Worm (Caenorhabditis elegans) whole organism, L3 larva: ENCODE measurements around the gene gcy-18.
"Not testable (repeated sequence)": the region's sequence is repeated elsewhere in the genome, so short reads cannot be mapped to it uniquely, and the experiment has no call there.

Source experiments
- R02D3.7 ChIP-seq: fragments of 150-350 bp; optimal IDR thresholded peaks from 2 replicates; lab custom pipeline; 2014; ENCODE audit warnings: missing biosample characterization, missing genetic modification characterization
- ZK546.5 ChIP-seq: sonication (generic microtip); optimal IDR thresholded peaks from 2 replicates; lab custom pipeline; 2017; ENCODE audit warnings: missing biosample characterization, missing genetic modification characterization
- aly-2 ChIP-seq: fragments of 150-350 bp; optimal IDR thresholded peaks from 2 replicates; lab custom pipeline; 2014; ENCODE audit warnings: missing biosample characterization, missing genetic modification characterization
- ama-1 ChIP-seq: fragments of 150-350 bp; optimal IDR thresholded peaks from 2 replicates; lab custom pipeline; 2018
- ceh-28 ChIP-seq: fragments of 150-350 bp; optimal IDR thresholded peaks from 2 replicates; lab custom pipeline; 2014; ENCODE audit warnings: missing biosample characterization, missing genetic modification reagents, missing genetic modification characterization
- ceh-82 ChIP-seq: fragments of 150-350 bp; optimal IDR thresholded peaks from 2 replicates; lab custom pipeline; 2014; ENCODE audit warnings: missing biosample characterization, missing genetic modification characterization
- egl-27 ChIP-seq: sonication (generic microtip); optimal IDR thresholded peaks from 4 replicates; lab custom pipeline; 2017; ENCODE audit warnings: missing biosample characterization, missing genetic modification reagents, missing genetic modification characterization
- elt-1 ChIP-seq: fragments of 150-350 bp; optimal IDR thresholded peaks from 2 replicates; lab custom pipeline; 2014; ENCODE audit warnings: missing biosample characterization, missing genetic modification characterization
- elt-2 ChIP-seq: sonication (generic microtip); optimal IDR thresholded peaks from 2 replicates; lab custom pipeline; 2016; ENCODE audit warnings: missing genetic modification reagents, mild to moderate bottlenecking, missing genetic modification characterization, missing compliant biosample characterization
- eor-1 ChIP-seq, 2 experiments: fragments of 150-350 bp; optimal IDR thresholded peaks; 2 replicates each; lab custom pipeline; 2014 to 2018; ENCODE audit warnings: missing biosample characterization in 2 of 2, missing genetic modification characterization in 2 of 2
- fkh-2 ChIP-seq: fragments of 150-350 bp; optimal IDR thresholded peaks from 2 replicates; lab custom pipeline; 2014; ENCODE audit warnings: missing biosample characterization, missing genetic modification reagents, missing genetic modification characterization
- jun-1 ChIP-seq: fragments of 150-350 bp; optimal IDR thresholded peaks from 2 replicates; lab custom pipeline; 2014; ENCODE audit warnings: missing biosample characterization, missing genetic modification reagents, missing genetic modification characterization
- lsy-12 ChIP-seq: sonication (generic microtip); optimal IDR thresholded peaks from 2 replicates; lab custom pipeline; 2016; ENCODE audit warnings: mild to moderate bottlenecking, missing genetic modification characterization, missing compliant biosample characterization
- nfya-1 ChIP-seq: sonication (generic microtip); optimal IDR thresholded peaks from 2 replicates; lab custom pipeline; 2017; ENCODE audit warnings: missing genetic modification characterization, mild to moderate bottlenecking, missing compliant biosample characterization, antibody characterized with exemption, moderate library complexity; ENCODE audit not compliant: insufficient read depth
- nhr-11 ChIP-seq: fragments of 150-350 bp; optimal IDR thresholded peaks from 2 replicates; lab custom pipeline; 2014; ENCODE audit warnings: missing biosample characterization, missing genetic modification characterization
- nhr-12 ChIP-seq: fragments of 150-350 bp; optimal IDR thresholded peaks from 2 replicates; lab custom pipeline; 2014; ENCODE audit warnings: missing biosample characterization, missing genetic modification characterization
- nhr-25 ChIP-seq: sonication (generic microtip); optimal IDR thresholded peaks from 2 replicates; lab custom pipeline; 2017; ENCODE audit warnings: missing biosample characterization, missing genetic modification characterization
- nhr-67 ChIP-seq: fragments of 150-350 bp; optimal IDR thresholded peaks from 2 replicates; lab custom pipeline; 2014; ENCODE audit warnings: missing biosample characterization, missing genetic modification characterization
- nhr-76 ChIP-seq: fragments of 150-350 bp; sonication (generic microtip); optimal IDR thresholded peaks from 5 replicates; lab custom pipeline; 2014; ENCODE audit warnings: missing biosample characterization, missing genetic modification characterization
- nhr-77 ChIP-seq: fragments of 150-350 bp; optimal IDR thresholded peaks from 2 replicates; lab custom pipeline; 2014; ENCODE audit warnings: missing biosample characterization, missing genetic modification characterization
- pha-4 ChIP-seq: fragments of 150-350 bp; optimal IDR thresholded peaks from 2 replicates; lab custom pipeline; 2014; ENCODE audit warnings: missing biosample characterization, missing genetic modification reagents, missing genetic modification characterization
- pqm-1 ChIP-seq: fragments of 150-350 bp; optimal IDR thresholded peaks from 2 replicates; lab custom pipeline; 2017; ENCODE audit warnings: missing biosample characterization, missing genetic modification characterization, inconsistent platforms
- sea-2 ChIP-seq: fragments of 150-350 bp; sonication (generic microtip); optimal IDR thresholded peaks from 4 replicates; lab custom pipeline; 2014; ENCODE audit warnings: missing biosample characterization, missing genetic modification reagents, missing genetic modification characterization
- snpc-4 ChIP-seq: fragments of 150-350 bp; optimal IDR thresholded peaks from 2 replicates; lab custom pipeline; 2014; ENCODE audit warnings: missing biosample characterization, missing genetic modification characterization
- tbx-2 ChIP-seq: sonication (generic microtip); optimal IDR thresholded peaks from 2 replicates; lab custom pipeline; 2016; ENCODE audit warnings: mild to moderate bottlenecking, missing genetic modification characterization, missing compliant biosample characterization
- ztf-11 ChIP-seq: fragments of 150-350 bp; optimal IDR thresholded peaks from 2 replicates; lab custom pipeline; 2014; ENCODE audit warnings: missing biosample characterization, missing genetic modification characterization
- ztf-4 ChIP-seq: fragments of 150-350 bp; optimal IDR thresholded peaks from 2 replicates; lab custom pipeline; 2014; ENCODE audit warnings: missing biosample characterization, missing genetic modification characterization

gcy-18 gene

DNA sequence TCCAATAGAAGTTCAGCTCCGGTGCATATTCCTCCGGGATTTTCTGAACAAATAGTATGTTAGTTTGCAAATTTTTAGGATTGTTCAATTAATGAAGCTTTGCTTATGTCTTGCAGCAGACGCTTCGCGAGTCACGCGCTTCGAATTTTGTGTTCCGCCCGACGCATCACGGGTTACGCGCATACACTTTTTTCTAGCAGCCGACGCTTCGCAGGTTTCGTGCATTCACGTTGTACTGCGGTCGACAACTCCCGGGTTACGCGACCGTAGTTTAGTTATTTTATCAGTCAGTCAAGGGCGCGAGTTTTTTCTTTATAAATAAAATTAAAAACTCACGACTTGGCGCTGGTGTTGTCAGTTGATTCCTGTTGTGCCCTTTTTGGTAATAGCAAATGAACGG, 9.9 kb downstream of the gcy-18 start:
- no peak for TF ChIP-seq pha-4 (tag; lab: Kevin White, UChicago)
- TF ChIP-seq ama-1 (lab: Kevin White, UChicago), result no peak
- TF ChIP-seq ceh-28 (tag; lab: Kevin White, UChicago), result no peak
- TF ChIP-seq egl-27 (tag; lab: Kevin White, UChicago), result no peak
- peak; percentile 19 for TF ChIP-seq elt-2 (tag; lab: Kevin White, UChicago)
- no peak for TF ChIP-seq fkh-2 (tag; lab: Kevin White, UChicago)
- no peak for TF ChIP-seq jun-1 (tag; lab: Kevin White, UChicago)
- TF ChIP-seq snpc-4 (tag; lab: Kevin White, UChicago), result peak; percentile 31

DNA sequence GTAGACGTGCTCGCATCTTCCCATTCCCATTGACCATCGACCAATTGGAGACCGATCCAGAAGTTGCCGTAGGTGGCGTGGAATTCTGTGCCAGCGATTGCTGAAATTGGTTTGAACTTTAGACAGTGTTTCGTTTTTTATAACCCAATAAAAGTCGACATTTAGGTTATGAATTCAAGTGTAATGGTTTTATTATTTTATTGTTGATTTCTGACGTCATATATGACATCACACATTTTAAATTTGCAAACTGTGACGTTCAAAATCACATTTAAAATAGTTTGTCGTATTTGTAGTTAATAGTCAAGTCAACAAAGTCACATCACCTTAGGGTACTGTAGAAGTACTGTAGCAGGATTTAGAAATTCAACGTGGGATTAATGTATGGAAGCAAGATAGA, 10.4 kb downstream of the gcy-18 start:
- TF ChIP-seq nhr-76 (tag; lab: Kevin White, UChicago) (no peak), ceh-82 (no peak), ceh-28 (tag; lab: Kevin White, UChicago) (no peak), elt-2 (tag; lab: Kevin White, UChicago) (peak; percentile 10), lsy-12 (tag; lab: Kevin White, UChicago) (no peak)

DNA sequence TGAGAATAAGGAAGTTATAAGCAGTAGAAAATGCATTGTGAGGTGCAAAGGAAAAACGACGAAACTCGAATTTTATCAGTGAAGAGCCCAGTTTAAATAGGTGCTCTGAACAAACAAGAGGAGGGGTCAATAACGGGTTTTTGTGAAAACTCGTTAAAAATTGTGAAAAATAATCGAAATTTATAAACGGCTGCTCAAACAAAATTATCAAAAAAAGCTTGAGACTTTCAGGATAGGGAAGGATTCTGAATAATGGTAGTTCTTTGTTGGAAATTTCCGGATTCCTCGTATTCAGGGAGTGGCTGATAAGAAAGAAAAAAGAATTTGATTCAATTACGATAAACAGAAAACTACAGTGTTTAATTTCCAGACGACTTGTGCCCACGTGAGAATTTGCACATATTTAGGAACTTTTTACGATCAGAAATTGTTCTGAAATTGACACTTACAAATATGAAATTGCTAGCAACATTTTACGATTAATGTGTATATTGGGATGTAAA, 11.6 kb downstream of the gcy-18 start, which contains the start of gene clec-187:
clec-187 (minus strand) TSS at position 51 of the 503 bp plus-strand sequence.
- TF ChIP-seq elt-2 (tag; lab: Kevin White, UChicago) (peak; percentile 56), nhr-11 (tag; lab: Kevin White, UChicago) (no peak), ztf-4 (tag; lab: Kevin White, UChicago) (no peak), elt-1 (tag; lab: Kevin White, UChicago) (no peak), pha-4 (tag; lab: Kevin White, UChicago) (peak; percentile 3), R02D3.7 (tag; lab: Kevin White, UChicago) (no peak)

DNA sequence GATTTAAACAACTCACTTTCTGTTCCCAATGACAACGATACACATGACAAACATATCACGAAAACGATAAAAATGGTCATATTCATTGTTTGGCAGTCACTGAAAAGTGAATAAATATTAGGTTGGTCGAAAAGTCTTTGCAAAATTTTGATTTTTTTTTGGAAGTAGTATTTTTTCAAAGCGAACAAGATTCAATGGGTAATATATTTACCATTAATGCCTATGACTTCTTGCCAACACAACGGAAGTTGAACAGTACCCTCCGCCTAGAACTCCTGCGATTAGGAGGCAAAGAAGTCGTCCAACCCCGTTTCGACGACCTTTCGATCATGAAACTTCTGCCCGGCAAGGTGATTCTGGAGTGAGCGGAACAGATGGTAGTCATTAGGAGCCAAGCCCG, 15.4 kb downstream of the gcy-18 start, which contains the start of gene ZK896.1:
ZK896.1 (minus strand) TSS at position 101 of the 400 bp plus-strand sequence.
- TF ChIP-seq R02D3.7 (tag; lab: Kevin White, UChicago); nfya-1 (tag; lab: Kevin White, UChicago); tbx-2: not testable (repeated sequence)

DNA sequence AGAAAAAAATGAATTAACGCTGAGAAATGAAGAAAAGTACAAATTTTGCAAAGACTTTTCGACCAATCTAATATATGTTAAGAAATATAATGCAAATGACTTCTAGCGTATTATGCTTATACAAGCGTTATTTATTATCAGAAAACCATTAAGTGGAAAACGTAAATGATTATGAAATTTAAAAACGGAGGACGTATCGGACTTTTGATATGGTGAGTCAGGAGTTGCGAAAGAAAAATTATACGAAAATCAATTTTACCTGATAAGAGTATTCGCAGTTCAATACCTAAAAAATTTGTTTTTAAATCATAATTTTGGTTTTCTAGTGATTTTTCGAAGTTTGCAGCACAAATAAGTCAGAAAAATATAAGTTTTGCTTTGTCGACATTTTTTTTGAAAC, 16.7 kb downstream of the gcy-18 start:
- peak; percentile 62 for TF ChIP-seq elt-2 (tag; lab: Kevin White, UChicago)
- TF ChIP-seq nhr-12 (tag; lab: Kevin White, UChicago), result no peak
- TF ChIP-seq eor-1 (tag; optimal IDR thresholded peaks at IDR 0.05; lab: Kevin White, UChicago), result no peak
- TF ChIP-seq egl-27 (tag; lab: Kevin White, UChicago), result no peak
- peak; percentile 74 for TF ChIP-seq pqm-1 (tag; lab: Kevin White, UChicago)
- TF ChIP-seq nhr-76 (tag; lab: Kevin White, UChicago), result no peak
- TF ChIP-seq, all 47 proteins: peak for 2

DNA sequence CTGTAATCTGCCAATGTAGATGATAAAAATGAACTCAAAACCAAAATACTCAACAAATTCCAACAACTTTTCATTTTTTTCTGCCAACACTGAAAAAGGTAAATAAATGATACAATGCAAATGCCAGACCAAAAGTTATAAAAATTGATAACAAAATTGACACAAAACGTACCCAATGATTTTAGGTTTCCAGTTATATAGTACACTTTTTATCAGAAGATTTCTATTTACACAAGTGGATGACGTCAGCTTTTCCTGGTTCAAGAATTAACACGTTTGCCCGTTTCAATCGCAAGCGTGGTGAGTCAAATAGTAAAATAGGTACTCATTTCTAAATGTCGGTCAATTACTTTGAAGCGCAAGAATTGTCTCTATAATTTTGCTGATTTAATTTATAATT, 19.7 kb downstream of the gcy-18 start, which contains the start of gene ZK896.5:
ZK896.5 (minus strand) TSS at position 89 of the 400 bp plus-strand sequence.
- TF ChIP-seq nhr-25 (tag; lab: Kevin White, UChicago) (no peak), pqm-1 (tag; lab: Kevin White, UChicago) (peak; percentile 95), aly-2 (tag; lab: Kevin White, UChicago) (no peak), elt-2 (tag; lab: Kevin White, UChicago) (peak; percentile 85), pha-4 (tag; lab: Kevin White, UChicago) (peak; percentile 79)

DNA sequence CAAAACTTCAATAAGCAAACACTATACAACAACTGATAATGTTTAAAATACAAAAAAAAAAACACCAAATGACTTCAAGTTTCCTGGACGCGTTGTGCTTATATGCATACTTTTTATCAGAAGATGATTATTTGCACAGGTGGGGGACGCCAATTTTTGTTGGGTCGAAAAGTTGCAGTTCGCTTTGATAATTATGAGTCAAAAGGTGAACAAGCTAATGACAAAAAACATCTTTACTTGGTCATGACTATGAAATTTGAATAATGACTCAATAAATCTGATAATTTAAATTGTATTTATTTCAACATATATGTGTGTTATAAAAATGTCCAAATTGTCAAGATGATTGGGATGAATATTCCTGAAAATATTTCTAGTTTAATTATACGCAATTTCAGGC, 23.3 kb downstream of the gcy-18 start, which contains the start of gene ZK896.4:
ZK896.4 (minus strand) TSS at position 101 of the 400 bp plus-strand sequence.
- TF ChIP-seq sea-2 (GFP tag; lab: Kevin White, UChicago), result no peak
- peak; percentile 26 for TF ChIP-seq elt-2 (tag; lab: Kevin White, UChicago)

DNA sequence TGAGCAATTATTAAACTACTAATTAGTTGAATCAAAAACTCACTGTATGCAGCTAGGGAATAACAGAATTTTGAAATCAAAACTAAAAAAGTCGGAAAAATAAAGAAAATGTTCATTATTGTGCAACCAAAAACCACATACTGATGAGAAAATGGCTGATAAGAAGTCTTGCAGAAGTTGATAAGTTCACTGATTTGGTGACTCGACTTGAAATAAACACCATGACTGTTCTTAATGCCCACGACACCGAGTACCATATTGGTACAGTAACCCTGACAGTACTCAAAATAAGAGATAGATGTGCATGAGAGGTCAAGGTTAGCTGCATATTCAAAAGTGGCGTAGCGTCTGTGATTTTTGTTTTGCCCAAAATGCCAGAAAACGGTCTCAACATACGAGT, 26.1 kb downstream of the gcy-18 start:
- TF ChIP-seq nhr-77 (tag; lab: Kevin White, UChicago), result no peak
- peak; percentile 13 for TF ChIP-seq elt-2 (tag; lab: Kevin White, UChicago)
- no peak for TF ChIP-seq nhr-67
- no peak for TF ChIP-seq ztf-11 (tag; lab: Kevin White, UChicago)
- no peak for TF ChIP-seq pha-4 (tag; lab: Kevin White, UChicago)
- no peak for TF ChIP-seq ZK546.5 (tag; lab: Kevin White, UChicago)
- TF ChIP-seq, all 47 proteins: peak for 1
